Fruit fly (Drosophila melanogaster) whole organism, embryonic: ENCODE results near the gene Mst57Da.

Experiments
- Ada2b ChIP-seq: fragments of 200-800 bp; sonication (Bioruptor generic); IDR thresholded peaks from 2 replicates; pipeline ENCODE4 v1.3.6; 2022; ENCODE audit warnings: missing biosample characterization, missing genetic modification characterization
- BtbVII ChIP-seq: fragments of 200-800 bp; sonication (Bioruptor generic); optimal IDR thresholded peaks from 3 replicates; lab custom pipeline; 2017; ENCODE audit warnings: missing biosample characterization, mild to moderate bottlenecking, missing genetic modification characterization
- CG10147 ChIP-seq: fragments of 200-800 bp; sonication (Bioruptor generic); optimal IDR thresholded peaks from 2 replicates; lab custom pipeline; 2019; ENCODE audit warnings: missing biosample characterization, mild to moderate bottlenecking, missing genetic modification characterization, moderate library complexity
- CG10462 ChIP-seq: fragments of 200-800 bp; sonication (Bioruptor generic); optimal IDR thresholded peaks from 2 replicates; lab custom pipeline; 2016; ENCODE audit warnings: missing biosample characterization, missing genetic modification characterization
- CG10543 ChIP-seq: fragments of 200-800 bp; sonication (Bioruptor generic); optimal IDR thresholded peaks from 3 replicates; lab custom pipeline; 2017; ENCODE audit warnings: missing biosample characterization, mild to moderate bottlenecking, missing genetic modification characterization, moderate library complexity
- CG10959 ChIP-seq: fragments of 200-800 bp; sonication (Bioruptor generic); IDR thresholded peaks from 2 replicates; pipeline ENCODE4 v1.3.6; 2022; ENCODE audit warnings: missing biosample characterization, missing genetic modification characterization
- CG11504 ChIP-seq: fragments of 200-800 bp; sonication (Bioruptor generic); optimal IDR thresholded peaks from 3 replicates; lab custom pipeline; 2019; ENCODE audit warnings: missing biosample characterization, mild to moderate bottlenecking, missing genetic modification characterization, moderate library complexity
- CG12659 ChIP-seq: fragments of 200-800 bp; sonication (Bioruptor generic); optimal IDR thresholded peaks from 3 replicates; lab custom pipeline; 2017; ENCODE audit warnings: mild to moderate bottlenecking, missing biosample characterization, missing genetic modification reagents, missing genetic modification characterization
- CG13296 ChIP-seq: fragments of 200-800 bp; sonication (Bioruptor generic); optimal IDR thresholded peaks from 3 replicates; lab custom pipeline; 2018; ENCODE audit warnings: missing biosample characterization, mild to moderate bottlenecking, missing genetic modification characterization
- CG13424 ChIP-seq: fragments of 200-800 bp; sonication (Bioruptor generic); optimal IDR thresholded peaks from 2 replicates; lab custom pipeline; 2019; ENCODE audit warnings: missing biosample characterization, mild to moderate bottlenecking, missing genetic modification characterization, moderate library complexity
- CG13624 ChIP-seq: fragments of 200-800 bp; sonication (Bioruptor generic); optimal IDR thresholded peaks from 2 replicates; lab custom pipeline; 2016; ENCODE audit warnings: missing biosample characterization, missing genetic modification characterization
- CG14050 ChIP-seq: fragments of 200-800 bp; sonication (Bioruptor generic); IDR thresholded peaks from 3 replicates; pipeline ENCODE4 v1.3.6; 2022; ENCODE audit warnings: missing biosample characterization, missing genetic modification characterization
- CG18599 ChIP-seq: fragments of 200-800 bp; sonication (Bioruptor generic); optimal IDR thresholded peaks from 3 replicates; lab custom pipeline; 2017; ENCODE audit warnings: missing biosample characterization, missing genetic modification characterization, mild to moderate bottlenecking, moderate library complexity, missing genetic modification reagents
- CG3065 ChIP-seq: fragments of 200-800 bp; sonication (Bioruptor generic); optimal IDR thresholded peaks from 2 replicates; lab custom pipeline; 2016; ENCODE audit warnings: missing biosample characterization, missing genetic modification characterization
- CG4328 ChIP-seq: fragments of 200-800 bp; sonication (Bioruptor generic); optimal IDR thresholded peaks from 3 replicates; lab custom pipeline; 2017; ENCODE audit warnings: missing biosample characterization, missing genetic modification reagents, missing genetic modification characterization
- CG4617 ChIP-seq: fragments of 200-800 bp; sonication (Bioruptor generic); optimal IDR thresholded peaks from 3 replicates; lab custom pipeline; 2016; ENCODE audit warnings: missing biosample characterization, missing genetic modification characterization, borderline replicate concordance
- CG6765 ChIP-seq: fragments of 200-800 bp; sonication (Bioruptor generic); optimal IDR thresholded peaks from 3 replicates; lab custom pipeline; 2017; ENCODE audit warnings: missing biosample characterization, mild to moderate bottlenecking, missing genetic modification characterization
- CG6813 ChIP-seq: fragments of 200-800 bp; sonication (Bioruptor generic); optimal IDR thresholded peaks from 2 replicates; lab custom pipeline; 2017; ENCODE audit warnings: missing biosample characterization, missing genetic modification characterization, mild to moderate bottlenecking, moderate library complexity, missing genetic modification reagents
- CG7839 ChIP-seq: fragments of 200-800 bp; sonication (Bioruptor generic); optimal IDR thresholded peaks from 3 replicates; lab custom pipeline; 2018; ENCODE audit warnings: missing biosample characterization, mild to moderate bottlenecking, missing genetic modification characterization, moderate library complexity
- CG9437 ChIP-seq: fragments of 200-800 bp; sonication (Bioruptor generic); optimal IDR thresholded peaks from 2 replicates; lab custom pipeline; 2018; ENCODE audit warnings: missing biosample characterization, mild to moderate bottlenecking, missing genetic modification characterization
- CG9817 ChIP-seq: fragments of 200-800 bp; sonication (Bioruptor generic); optimal IDR thresholded peaks from 2 replicates; lab custom pipeline; 2018; ENCODE audit warnings: missing biosample characterization, mild to moderate bottlenecking, missing genetic modification characterization, moderate library complexity
- Deaf1 ChIP-seq: fragments of 200-800 bp; optimal IDR thresholded peaks from 3 replicates; lab custom pipeline; 2019; ENCODE audit warnings: missing biosample characterization, mild to moderate bottlenecking, missing genetic modification characterization, moderate library complexity
- Fer1 ChIP-seq: fragments of 200-800 bp; sonication (Bioruptor generic); optimal IDR thresholded peaks from 2 replicates; lab custom pipeline; 2017; ENCODE audit warnings: missing biosample characterization, mild to moderate bottlenecking, missing genetic modification characterization
- Hey ChIP-seq: fragments of 200-800 bp; sonication (Bioruptor generic); optimal IDR thresholded peaks from 3 replicates; lab custom pipeline; 2018; ENCODE audit warnings: missing biosample characterization, mild to moderate bottlenecking, missing genetic modification characterization
- Hmr ChIP-seq: fragments of 200-800 bp; sonication (Bioruptor generic); optimal IDR thresholded peaks from 3 replicates; lab custom pipeline; 2017; ENCODE audit warnings: mild to moderate bottlenecking, missing biosample characterization, missing genetic modification reagents, missing genetic modification characterization
- Mrtf ChIP-seq: fragments of 200-800 bp; sonication (Bioruptor generic); IDR thresholded peaks from 3 replicates; pipeline ENCODE4 v1.3.6; 2022; ENCODE audit warnings: missing biosample characterization, missing genetic modification characterization
- Oaz ChIP-seq: fragments of 200-800 bp; sonication (Bioruptor generic); IDR thresholded peaks from 2 replicates; pipeline ENCODE4 v1.3.6; 2022; ENCODE audit warnings: missing biosample characterization, missing genetic modification characterization
- PHDP ChIP-seq: fragments of 200-800 bp; sonication (Bioruptor generic); optimal IDR thresholded peaks from 3 replicates; lab custom pipeline; 2018; ENCODE audit warnings: missing biosample characterization, mild to moderate bottlenecking, missing genetic modification characterization, moderate library complexity
- Sin3A ChIP-seq: fragments of >200 bp; optimal IDR thresholded peaks from 2 replicates; lab custom pipeline; 2018
- Sox100B ChIP-seq: fragments of 200-800 bp; sonication (Bioruptor generic); optimal IDR thresholded peaks from 3 replicates; lab custom pipeline; 2018; ENCODE audit warnings: missing biosample characterization, mild to moderate bottlenecking, missing genetic modification characterization
- Spps ChIP-seq: fragments of 200-800 bp; sonication (Bioruptor generic); optimal IDR thresholded peaks from 2 replicates; lab custom pipeline; 2018; ENCODE audit warnings: missing biosample characterization, mild to moderate bottlenecking, missing genetic modification characterization
- Vsx1 ChIP-seq: fragments of 200-800 bp; sonication (Bioruptor generic); optimal IDR thresholded peaks from 2 replicates; lab custom pipeline; 2017; ENCODE audit warnings: missing biosample characterization, mild to moderate bottlenecking, missing genetic modification characterization, missing genetic modification reagents
- aop ChIP-seq: fragments of 200-800 bp; sonication (Bioruptor generic); IDR thresholded peaks from 2 replicates; pipeline ENCODE4 v1.3.6; 2022; ENCODE audit warnings: missing biosample characterization, missing genetic modification characterization
- ash1 ChIP-seq: fragments of 200-800 bp; sonication (Bioruptor generic); optimal IDR thresholded peaks from 2 replicates; lab custom pipeline; 2018; ENCODE audit warnings: missing biosample characterization, mild to moderate bottlenecking, missing genetic modification characterization
- btn ChIP-seq: fragments of 200-800 bp; sonication (Bioruptor generic); optimal IDR thresholded peaks from 2 replicates; lab custom pipeline; 2016; ENCODE audit warnings: missing biosample characterization, missing genetic modification characterization
- caup ChIP-seq: fragments of 200-800 bp; sonication (Bioruptor generic); optimal IDR thresholded peaks from 3 replicates; lab custom pipeline; 2017; ENCODE audit warnings: missing biosample characterization, mild to moderate bottlenecking, missing genetic modification characterization, moderate library complexity; ENCODE audit not compliant: severe bottlenecking
- chn ChIP-seq: fragments of 200-800 bp; sonication (Bioruptor generic); optimal IDR thresholded peaks from 2 replicates; lab custom pipeline; 2016; ENCODE audit warnings: missing biosample characterization, missing genetic modification characterization
- cwo ChIP-seq: fragments of 200-800 bp; sonication (Bioruptor generic); optimal IDR thresholded peaks from 3 replicates; lab custom pipeline; 2017; ENCODE audit warnings: missing biosample characterization, missing genetic modification characterization, mild to moderate bottlenecking, moderate library complexity, missing genetic modification reagents
- dysf ChIP-seq: fragments of 200-800 bp; sonication (Bioruptor generic); IDR thresholded peaks from 3 replicates; pipeline ENCODE4 v1.3.6; 2022; ENCODE audit warnings: missing biosample characterization, missing genetic modification characterization
- emc ChIP-seq: fragments of 200-800 bp; sonication (Bioruptor generic); optimal IDR thresholded peaks from 2 replicates; lab custom pipeline; 2016; ENCODE audit warnings: missing biosample characterization, missing genetic modification characterization
- ems ChIP-seq: fragments of 200-800 bp; sonication (Bioruptor generic); optimal IDR thresholded peaks from 3 replicates; lab custom pipeline; 2016; ENCODE audit warnings: missing biosample characterization, missing genetic modification characterization
- eve ChIP-seq, 2 experiments: fragments of >200 bp; optimal IDR thresholded peaks; 2 replicates each; lab custom pipeline; 2017; ENCODE audit warnings: missing biosample characterization in 2 of 2, missing genetic modification characterization in 2 of 2
- ftz-f1 ChIP-seq: fragments of 200-800 bp; sonication (Bioruptor generic); optimal IDR thresholded peaks from 2 replicates; lab custom pipeline; 2016; ENCODE audit warnings: missing biosample characterization, missing genetic modification characterization
- h ChIP-seq: fragments of >200 bp; optimal IDR thresholded peaks from 2 replicates; lab custom pipeline; 2017
- ind ChIP-seq: fragments of 200-800 bp; sonication (Bioruptor generic); optimal IDR thresholded peaks from 3 replicates; lab custom pipeline; 2016; ENCODE audit warnings: missing biosample characterization, missing genetic modification characterization
- maf-S ChIP-seq: fragments of 200-800 bp; sonication (Bioruptor generic); optimal IDR thresholded peaks from 2 replicates; lab custom pipeline; 2016; ENCODE audit warnings: missing biosample characterization, missing genetic modification characterization
- scrt ChIP-seq: fragments of 200-800 bp; sonication (Bioruptor generic); optimal IDR thresholded peaks from 2 replicates; lab custom pipeline; 2018; ENCODE audit warnings: missing biosample characterization, mild to moderate bottlenecking, missing genetic modification characterization, moderate library complexity
- ssp ChIP-seq: fragments of 200-800 bp; sonication (Bioruptor generic); IDR thresholded peaks from 2 replicates; pipeline ENCODE4 v1.3.6; 2022; ENCODE audit warnings: missing biosample characterization, missing genetic modification characterization
- sug ChIP-seq: fragments of 200-800 bp; optimal IDR thresholded peaks from 2 replicates; lab custom pipeline; 2019; ENCODE audit warnings: missing biosample characterization, mild to moderate bottlenecking, missing genetic modification characterization, moderate library complexity
- twi ChIP-seq: fragments of 200-800 bp; optimal IDR thresholded peaks from 2 replicates; lab custom pipeline; 2019; ENCODE audit warnings: missing biosample characterization, mild to moderate bottlenecking, missing genetic modification characterization, moderate library complexity

Gene Mst57Da

dm6 chr3R:25855594-25856305, 24.1 kb upstream of the Mst57Da start, which contains the start of gene CG5890 (continued):
- peak; percentile 17 for TF ChIP-seq ind
- no peak for TF ChIP-seq CG13624 (GFP tag; lab: Kevin White, UChicago)
- peak; percentile 3 for TF ChIP-seq CG9437 (GFP tag; lab: Kevin White, UChicago)
- TF ChIP-seq Deaf1 (tag; lab: Kevin White, UChicago) = peak; percentile 94
- TF ChIP-seq CG18599 (GFP tag; lab: Kevin White, UChicago) = peak; percentile 67
- no peak for TF ChIP-seq CG10462 (GFP tag; lab: Kevin White, UChicago)
- peak; percentile 6 for TF ChIP-seq caup
- TF ChIP-seq BtbVII (GFP tag; lab: Kevin White, UChicago) = peak; percentile 18
- TF ChIP-seq Hmr (GFP tag; lab: Kevin White, UChicago) = peak; percentile 62
- TF ChIP-seq ems (GFP tag; lab: Kevin White, UChicago) = no peak
- TF ChIP-seq Oaz (GFP tag; lab: Robert Waterston, UW) = no peak
- peak; percentile 24 for TF ChIP-seq CG13424
- TF ChIP-seq CG4328 (GFP tag; lab: Kevin White, UChicago) = peak; percentile 8
- peak; percentile 58 for TF ChIP-seq CG13296 (GFP tag; lab: Kevin White, UChicago)
- TF ChIP-seq CG10959 (GFP tag; lab: Robert Waterston, UW) = no peak
- peak; percentile 41 for TF ChIP-seq Sox100B (GFP tag; lab: Kevin White, UChicago)
- peak; percentile 12 for TF ChIP-seq scrt (GFP tag; lab: Kevin White, UChicago)
- TF ChIP-seq h = no peak
- TF ChIP-seq cwo = peak; percentile 48
- TF ChIP-seq CG7839 = peak; percentile 57
- TF ChIP-seq Mrtf (GFP tag; lab: Robert Waterston, UW) = 0 out of 3 replicates have a peak, but pooled peaks have one; percentile 8
- no peak for TF ChIP-seq Hey (tag; lab: Kevin White, UChicago)
- TF ChIP-seq Vsx1 (GFP tag; lab: Kevin White, UChicago) = no peak
- TF ChIP-seq CG4617 (GFP tag; lab: Kevin White, UChicago) = no peak
- peak; percentile 36 for TF ChIP-seq CG6813 (GFP tag; lab: Kevin White, UChicago)
- 0 out of 3 replicates have a peak, but pooled peaks have one; percentile 18 for TF ChIP-seq dysf (GFP tag; lab: Robert Waterston, UW)
- peak; percentile 32 for TF ChIP-seq sug (tag; lab: Kevin White, UChicago)
- TF ChIP-seq Fer1 (GFP tag; lab: Kevin White, UChicago) = peak; percentile 73
- TF ChIP-seq twi (tag; lab: Kevin White, UChicago) = no peak
- TF ChIP-seq CG12659 (GFP tag; lab: Kevin White, UChicago) = peak; percentile 7
- TF ChIP-seq CG10543 (GFP tag; lab: Kevin White, UChicago) = peak; percentile 34
- no peak for TF ChIP-seq aop (GFP tag; lab: Robert Waterston, UW)
- TF ChIP-seq CG10147 (GFP tag; lab: Kevin White, UChicago) = peak; percentile 39
- TF ChIP-seq CG11504 = peak; percentile 55
- TF ChIP-seq PHDP = no peak
- no peak for TF ChIP-seq CG3065
- peak; percentile 21 for TF ChIP-seq CG6765
- TF ChIP-seq CG9817 (tag; lab: Kevin White, UChicago) = peak; percentile 8

- TF ChIP-seq CG4328 (GFP tag; lab: Kevin White, UChicago) (no peak), ssp (GFP tag; lab: Robert Waterston, UW) (peak; percentile 17; the same call in 1 of the 2 replicates), eve (GFP tag; optimal IDR thresholded peaks at IDR 0.05; lab: Kevin White, UChicago) (peak in 1 of 2 experiments; percentile 41), chn (no peak), ftz-f1 (no peak), btn (GFP tag; lab: Kevin White, UChicago) (no peak), Sin3A (lab: Kevin White, UChicago) (no peak), ash1 (GFP tag; lab: Kevin White, UChicago) (no peak), CG18599 (GFP tag; lab: Kevin White, UChicago) (peak; percentile 76), Ada2b (GFP tag; lab: Robert Waterston, UW) (peak; percentile 46; the same call in 1 of the 2 replicates), CG10147 (GFP tag; lab: Kevin White, UChicago) (peak; percentile 25), emc (GFP tag; lab: Kevin White, UChicago) (no peak), Spps (tag; lab: Kevin White, UChicago) (no peak), maf-S (GFP tag; lab: Kevin White, UChicago) (no peak), CG14050 (GFP tag; lab: Robert Waterston, UW) (no peak)
These were observed 23.1 kb upstream of the Mst57Da start for dm6 chr3R:25854825-25855224.
